Worm (Caenorhabditis elegans): ENCODE measurements around the gene E04D5.5.
"Not testable (repeated sequence)": the region's sequence is repeated elsewhere in the genome, so short reads cannot be mapped to it uniquely, and the experiment has no call there.

DNA sequence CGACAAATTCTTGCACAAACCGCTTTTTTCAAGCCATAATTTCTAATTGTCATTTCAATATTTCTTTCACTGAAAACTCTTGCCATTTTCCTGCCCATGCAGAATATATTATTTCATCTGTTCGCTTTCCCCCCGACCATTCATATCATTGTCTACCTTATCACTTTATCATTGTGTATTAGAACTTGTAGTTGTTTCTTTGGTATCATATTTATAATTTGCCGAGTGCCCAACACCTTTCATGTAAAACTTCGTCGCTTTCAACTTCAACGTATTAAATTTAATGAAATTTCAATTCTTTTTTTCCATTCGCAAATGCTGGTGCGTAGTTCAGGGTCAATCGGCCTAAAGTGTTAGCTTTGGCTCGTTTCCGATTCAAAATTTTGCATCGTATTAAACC lies 31.8 kb downstream of the E04D5.5 start, which contains the start of gene ZK673.1:
- not testable (repeated sequence) for TF ChIP-seq hmbx-1 (tag; optimal IDR thresholded peaks at IDR 0.05); hnd-1 (tag; optimal IDR thresholded peaks at IDR 0.05); ama-1 (optimal IDR thresholded peaks at IDR 0.05); B0310.2 (tag; optimal IDR thresholded peaks at IDR 0.05); hmg-4 (GFP tag; optimal IDR thresholded peaks at IDR 0.05); tra-4 (tag; optimal IDR thresholded peaks at IDR 0.05); tbx-11 (GFP tag; IDR thresholded peaks at IDR 0.05); scrt-1 (GFP tag; IDR thresholded peaks at IDR 0.05); aly-1 (tag; optimal IDR thresholded peaks at IDR 0.05); tbx-37 (GFP tag; conservative IDR thresholded peaks at IDR 0.05); pes-1 (GFP tag; IDR thresholded peaks at IDR 0.05)

All from whole organism, early embryonic.